Fruit fly (Drosophila melanogaster): ENCODE data around the gene Tsp26A.

Tsp26A gene

DNA sequence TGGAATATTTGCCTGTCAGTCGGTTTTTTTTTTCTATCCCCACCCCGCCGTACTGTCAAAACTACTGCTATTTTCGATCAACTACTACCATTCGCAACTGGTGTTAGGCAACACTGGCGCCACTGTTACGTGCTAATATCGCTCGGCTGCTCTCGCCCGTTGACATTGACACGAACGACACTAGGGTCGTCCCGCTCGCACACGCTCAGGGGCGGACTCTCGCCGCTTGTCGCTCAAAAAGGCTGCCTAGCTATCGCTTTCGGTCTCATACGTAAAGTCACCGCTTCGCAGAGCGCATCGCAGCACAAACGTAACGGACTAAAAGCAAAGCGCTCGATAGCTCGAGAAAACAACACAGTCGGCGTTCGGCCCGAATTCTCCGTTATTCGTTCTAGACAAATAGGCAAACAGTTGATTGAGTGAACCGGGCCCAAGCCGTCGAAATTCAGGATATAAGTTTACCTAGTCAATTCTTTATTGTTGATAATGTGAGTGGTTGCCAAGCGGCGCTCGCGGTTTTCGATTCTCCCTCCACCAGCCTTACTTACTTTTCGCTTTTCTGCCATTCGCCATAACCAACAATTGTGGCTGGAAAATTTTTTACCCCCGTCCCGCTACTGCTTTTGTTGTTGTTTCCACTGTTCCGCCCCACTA is 17.6 kb upstream of the Tsp26A start (continued):
- peak; percentile 27 for TF ChIP-seq trem (tag; optimal IDR thresholded peaks at IDR 0.05)
- no peak for TF ChIP-seq Aef1 (GFP tag; IDR thresholded peaks at IDR 0.05)
- peak; percentile 4 for TF ChIP-seq exex (tag; optimal IDR thresholded peaks at IDR 0.05)
- no peak for TF ChIP-seq CG10321 (GFP tag; IDR thresholded peaks at IDR 0.05)
- TF ChIP-seq Hr39 (optimal IDR thresholded peaks at IDR 0.05): no peak
- TF ChIP-seq CG2202 (tag; optimal IDR thresholded peaks at IDR 0.05): no peak
- peak; percentile 100 for TF ChIP-seq CG4424 (GFP tag; optimal IDR thresholded peaks at IDR 0.05)
- peak; percentile 93 for TF ChIP-seq CG5180 (GFP tag; optimal IDR thresholded peaks at IDR 0.05)
- TF ChIP-seq vfl (GFP tag; optimal IDR thresholded peaks at IDR 0.05): no peak
- TF ChIP-seq CG10979 (tag; optimal IDR thresholded peaks at IDR 0.05): peak; percentile 33
- no peak for TF ChIP-seq cas (GFP tag; IDR thresholded peaks at IDR 0.05)
- no peak for TF ChIP-seq cato (GFP tag; optimal IDR thresholded peaks at IDR 0.05; ENCODE audit: borderline replicate concordance)
- TF ChIP-seq Gsc (GFP tag; IDR thresholded peaks at IDR 0.05): no peak
- TF ChIP-seq shn (GFP tag; optimal IDR thresholded peaks at IDR 0.05): no peak
- no peak for TF ChIP-seq CG9797 (GFP tag; optimal IDR thresholded peaks at IDR 0.05)
- no peak for TF ChIP-seq mld (GFP tag; IDR thresholded peaks at IDR 0.05; ENCODE audit: partially characterized antibody)
- TF ChIP-seq D19A (tag; optimal IDR thresholded peaks at IDR 0.05): no peak
- no peak for TF ChIP-seq B-H1 (GFP tag; IDR thresholded peaks at IDR 0.05)
- TF ChIP-seq pzg (GFP tag; optimal IDR thresholded peaks at IDR 0.05): peak; percentile 47
- TF ChIP-seq seq (GFP tag; IDR thresholded peaks at IDR 0.05): no peak
- no peak for TF ChIP-seq CG3281 (GFP tag; optimal IDR thresholded peaks at IDR 0.05)
- no peak for TF ChIP-seq kah (GFP tag; optimal IDR thresholded peaks at IDR 0.05)
- no peak for TF ChIP-seq ham (GFP tag; IDR thresholded peaks at IDR 0.05)
- TF ChIP-seq CG16815 (GFP tag; optimal IDR thresholded peaks at IDR 0.05): no peak
- TF ChIP-seq Dp (GFP tag; optimal IDR thresholded peaks at IDR 0.05): no peak
- no peak for TF ChIP-seq CG10147 (GFP tag; optimal IDR thresholded peaks at IDR 0.05)
- TF ChIP-seq ranshi (GFP tag; IDR thresholded peaks at IDR 0.05): no peak
- TF ChIP-seq CG7963 (GFP tag; IDR thresholded peaks at IDR 0.05; ENCODE audit: partially characterized antibody): no peak
- no peak for TF ChIP-seq CG4854 (GFP tag; optimal IDR thresholded peaks at IDR 0.05)
- no peak for TF ChIP-seq al (GFP tag; IDR thresholded peaks at IDR 0.05)
- peak; percentile 38 for TF ChIP-seq nmo (GFP tag; optimal IDR thresholded peaks at IDR 0.05)
- TF ChIP-seq CG14667 (GFP tag; IDR thresholded peaks at IDR 0.05): no peak
- TF ChIP-seq CG12219 (GFP tag; optimal IDR thresholded peaks at IDR 0.05): peak; percentile 0
- TF ChIP-seq peb (GFP tag; IDR thresholded peaks at IDR 0.05): no peak
- peak; percentile 38 for TF ChIP-seq chn (GFP tag; optimal IDR thresholded peaks at IDR 0.05)
- peak; percentile 2 for TF ChIP-seq CG6854 (GFP tag; optimal IDR thresholded peaks at IDR 0.05)
- TF ChIP-seq CG18599 (GFP tag; optimal IDR thresholded peaks at IDR 0.05): peak; percentile 51
- TF ChIP-seq run (tag; optimal IDR thresholded peaks at IDR 0.05): no peak
- peak; percentile 59 for TF ChIP-seq caup (GFP tag; optimal IDR thresholded peaks at IDR 0.05; ENCODE audit: severe bottlenecking)
- TF ChIP-seq CG10543 (GFP tag; optimal IDR thresholded peaks at IDR 0.05): peak; percentile 94
- no peak for TF ChIP-seq Abd-B (GFP tag; optimal IDR thresholded peaks at IDR 0.05)
- no peak for TF ChIP-seq E2f2 (GFP tag; IDR thresholded peaks at IDR 0.05)
- peak; percentile 38 for TF ChIP-seq pho (GFP tag; optimal IDR thresholded peaks at IDR 0.05)
- TF ChIP-seq CG6272 (GFP tag; IDR thresholded peaks at IDR 0.05): no peak
- no peak for TF ChIP-seq hbn (GFP tag; IDR thresholded peaks at IDR 0.05; ENCODE audit: partially characterized antibody)
- peak; percentile 60 for TF ChIP-seq CG4328 (GFP tag; optimal IDR thresholded peaks at IDR 0.05)
- no peak for TF ChIP-seq crol (GFP tag; IDR thresholded peaks at IDR 0.05)
- no peak for TF ChIP-seq org-1 (GFP tag; optimal IDR thresholded peaks at IDR 0.05)
- no peak for TF ChIP-seq H15 (GFP tag; IDR thresholded peaks at IDR 0.05)
- no peak for TF ChIP-seq ATbp (GFP tag; optimal IDR thresholded peaks at IDR 0.05)
- peak; percentile 33 for TF ChIP-seq CG1233 (GFP tag; optimal IDR thresholded peaks at IDR 0.05)
